Worm (Caenorhabditis elegans): ENCODE measurements around the gene adm-4.

Gene adm-4

DNA sequence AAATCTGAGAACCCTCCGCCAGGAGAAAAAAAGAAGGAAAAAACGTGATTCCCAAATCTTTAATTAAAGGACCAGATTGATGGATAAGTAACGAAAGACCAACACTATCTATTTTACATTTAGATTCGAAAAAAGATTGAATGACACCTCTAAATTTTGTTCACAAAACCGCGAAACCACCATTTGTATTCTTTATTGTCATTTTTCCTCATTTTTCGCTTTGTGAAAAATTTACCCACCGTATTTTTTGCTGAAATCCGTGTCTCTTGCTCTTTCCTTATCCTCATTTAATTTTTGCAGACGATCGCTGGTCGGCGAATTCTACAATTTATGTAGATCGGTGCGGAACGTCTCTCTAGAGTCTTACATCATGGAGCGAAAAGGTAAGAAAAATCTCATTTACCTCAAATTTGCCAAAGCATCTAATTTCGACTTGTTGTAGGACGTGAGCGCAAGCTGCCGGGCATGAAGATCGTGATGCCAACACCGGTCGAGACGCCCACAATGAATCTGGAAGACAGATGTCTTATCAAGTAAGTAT lies 18.4 kb upstream of the adm-4 start, which contains the start of the genes sek-1 and R03G5.6:
Gene sek-1, plus strand, starts transcription at position 301 of the 541 bp plus-strand sequence.
Gene R03G5.6, minus strand, starts transcription at position 491 of the 541 bp plus-strand sequence.
- TF ChIP-seq B0019.2 (GFP tag; conservative IDR thresholded peaks at IDR 0.05) (no peak), aptf-3 (GFP tag; IDR thresholded peaks at IDR 0.05) (no peak)

ce11 chrX:7815230-7815629 lies 17.1 kb upstream of the adm-4 start:
- TF ChIP-seq cebp-1 (GFP tag; IDR thresholded peaks at IDR 0.05) (peak; percentile 31; the same call in 1 of the 2 replicates), cebp-1 (tag; optimal IDR thresholded peaks at IDR 0.05) (peak; percentile 83), snpc-4 (GFP tag; optimal IDR thresholded peaks at IDR 0.05) (no peak), snpc-4 (tag; optimal IDR thresholded peaks at IDR 0.05) (no peak)

ce11 chrX:7814747-7815146 lies 16.6 kb upstream of the adm-4 start:
- no peak for TF ChIP-seq lsy-27 (tag; optimal IDR thresholded peaks at IDR 0.05; ENCODE audit: borderline replicate concordance, insufficient read depth)
- TF ChIP-seq let-526 (GFP tag; IDR thresholded peaks at IDR 0.05) = 0 out of 2 replicates have a peak, but pooled peaks have one; percentile 38
- peak; percentile 56 for TF ChIP-seq zfh-2 (GFP tag; conservative IDR thresholded peaks at IDR 0.05)
- peak; percentile 19 for TF ChIP-seq somi-1 (GFP tag; optimal IDR thresholded peaks at IDR 0.05)
- TF ChIP-seq tbp1 (GFP tag; optimal IDR thresholded peaks at IDR 0.05) = no peak
- TF ChIP-seq ceh-58 (GFP tag; IDR thresholded peaks at IDR 0.05) = no peak
- TF ChIP-seq dox-1 (GFP tag; IDR thresholded peaks at IDR 0.05) = peak; percentile 55
- peak; percentile 16 for TF ChIP-seq nhr-80 (tag; optimal IDR thresholded peaks at IDR 0.05)
- TF ChIP-seq hmg-1.2 (GFP tag; IDR thresholded peaks at IDR 0.05) = peak; percentile 57; the same call in 1 of the 2 replicates
- peak; percentile 74 for TF ChIP-seq egrh-3 (GFP tag; IDR thresholded peaks at IDR 0.05)

ce11 chrX:7810991-7811390 lies 12.9 kb upstream of the adm-4 start:
- no peak for TF ChIP-seq aptf-2 (GFP tag; conservative IDR thresholded peaks at IDR 0.05)
- TF ChIP-seq somi-1 (GFP tag; optimal IDR thresholded peaks at IDR 0.05) = no peak
- TF ChIP-seq atf-7 (tag; optimal IDR thresholded peaks at IDR 0.05) = no peak
- TF ChIP-seq F37B4.10 (GFP tag; IDR thresholded peaks at IDR 0.05) = no peak
- TF ChIP-seq F39B2.1 (GFP tag; IDR thresholded peaks at IDR 0.05) = no peak
- no peak for TF ChIP-seq cebp-2 (GFP tag; IDR thresholded peaks at IDR 0.05)
- TF ChIP-seq K11D2.4 (GFP tag; IDR thresholded peaks at IDR 0.05) = no peak
- TF ChIP-seq T07F8.4 (tag; optimal IDR thresholded peaks at IDR 0.05) = no peak
- TF ChIP-seq aptf-3 (GFP tag; IDR thresholded peaks at IDR 0.05) = no peak
- TF ChIP-seq lsl-1 (GFP tag; optimal IDR thresholded peaks at IDR 0.05) = no peak
- TF ChIP-seq lin-35 (GFP tag; optimal IDR thresholded peaks at IDR 0.05) = no peak
- TF ChIP-seq ztf-26 (tag; optimal IDR thresholded peaks at IDR 0.05) = no peak
- no peak for TF ChIP-seq B0019.2 (GFP tag; conservative IDR thresholded peaks at IDR 0.05)
- no peak for TF ChIP-seq ets-4 (GFP tag; optimal IDR thresholded peaks at IDR 0.05)
- no peak for TF ChIP-seq T26A5.8 (tag; optimal IDR thresholded peaks at IDR 0.05)
- TF ChIP-seq hmg-1.2 (GFP tag; IDR thresholded peaks at IDR 0.05) = no peak
- no peak for TF ChIP-seq ztf-18 (tag; optimal IDR thresholded peaks at IDR 0.05)
- no peak for TF ChIP-seq let-526 (GFP tag; IDR thresholded peaks at IDR 0.05)
- no peak for TF ChIP-seq mel-28 (tag; optimal IDR thresholded peaks at IDR 0.05; ENCODE audit: borderline replicate concordance)

ce11 chrX:7809352-7810196 lies 11.5 kb upstream of the adm-4 start:
- TF ChIP-seq let-526 (GFP tag; IDR thresholded peaks at IDR 0.05) = 0 out of 2 replicates have a peak, but pooled peaks have one; percentile 32
- peak; percentile 4 for TF ChIP-seq somi-1 (GFP tag; optimal IDR thresholded peaks at IDR 0.05)
- no peak; the same call in 1 of the 2 replicates for TF ChIP-seq cebp-1 (GFP tag; IDR thresholded peaks at IDR 0.05)
- TF ChIP-seq cebp-1 (tag; optimal IDR thresholded peaks at IDR 0.05) = peak; percentile 87
- TF ChIP-seq hsf-1 (GFP tag; IDR thresholded peaks at IDR 0.05) = no peak
- TF ChIP-seq hmg-1.2 (GFP tag; IDR thresholded peaks at IDR 0.05) = peak; percentile 15; the same call in 1 of the 2 replicates
- no peak for TF ChIP-seq madf-3 (GFP tag; IDR thresholded peaks at IDR 0.05)
- peak; percentile 8 for TF ChIP-seq lin-40 (tag; optimal IDR thresholded peaks at IDR 0.05)
- TF ChIP-seq attf-6 (GFP tag; IDR thresholded peaks at IDR 0.05) = no peak
- peak; percentile 3 for TF ChIP-seq ztf-26 (tag; optimal IDR thresholded peaks at IDR 0.05)
- peak; percentile 10 for TF ChIP-seq K12H6.12 (tag; optimal IDR thresholded peaks at IDR 0.05)
- peak; percentile 33 for TF ChIP-seq nhr-80 (tag; optimal IDR thresholded peaks at IDR 0.05)
- no peak for TF ChIP-seq ceh-100 (GFP tag; IDR thresholded peaks at IDR 0.05)
- TF ChIP-seq unc-62 (GFP tag; optimal IDR thresholded peaks at IDR 0.05) = no peak
- TF ChIP-seq attf-5 (GFP tag; optimal IDR thresholded peaks at IDR 0.05) = peak; percentile 48
- TF ChIP-seq xnd-1 (tag; optimal IDR thresholded peaks at IDR 0.05) = no peak

Measured in whole organism, young adult.